Worm (Caenorhabditis elegans) whole organism, L2 larva: ENCODE data around the gene Y110A2AL.4.

Source experiments
- ZK546.5 ChIP-seq: sonication (generic microtip); optimal IDR thresholded peaks from 2 replicates; lab custom pipeline; 2017; ENCODE audit warnings: missing biosample characterization, missing genetic modification characterization
- ama-1 ChIP-seq: fragments of 150-350 bp; optimal IDR thresholded peaks from 2 replicates; lab custom pipeline; 2018; ENCODE audit warnings: inconsistent platforms
- lsy-2 ChIP-seq, 2 experiments: fragments of 150-350 bp in 1 of 2; sonication (generic microtip) in 1 of 2; optimal IDR thresholded peaks; 2 replicates each; lab custom pipeline; 2014 to 2017; ENCODE audit warnings: missing biosample characterization in 2 of 2, missing genetic modification characterization in 2 of 2
- mdl-1 ChIP-seq, 2 experiments: fragments of 150-350 bp in 1 of 2; sonication (generic microtip) in 1 of 2; optimal IDR thresholded peaks; 2 replicates each; lab custom pipeline; 2017; ENCODE audit warnings: missing biosample characterization in 2 of 2, missing genetic modification characterization in 2 of 2
- nhr-11 ChIP-seq: fragments of 150-350 bp; optimal IDR thresholded peaks from 2 replicates; lab custom pipeline; 2014; ENCODE audit warnings: missing biosample characterization, missing genetic modification characterization
- nhr-237 ChIP-seq: fragments of 150-350 bp; optimal IDR thresholded peaks from 2 replicates; lab custom pipeline; 2014; ENCODE audit warnings: missing biosample characterization, missing genetic modification characterization
- skn-1 ChIP-seq: sonication (generic microtip); optimal IDR thresholded peaks from 2 replicates; lab custom pipeline; 2017; ENCODE audit warnings: missing biosample characterization, missing genetic modification characterization
- unc-39 ChIP-seq: fragments of 150-350 bp; optimal IDR thresholded peaks from 2 replicates; lab custom pipeline; 2014; ENCODE audit warnings: missing biosample characterization, missing genetic modification characterization
- ztf-4 ChIP-seq: fragments of 150-350 bp; optimal IDR thresholded peaks from 2 replicates; lab custom pipeline; 2014; ENCODE audit warnings: missing biosample characterization, missing genetic modification characterization

- no peak for TF ChIP-seq nhr-237
- TF ChIP-seq skn-1 (tag; lab: Kevin White, UChicago) = no peak
- TF ChIP-seq ZK546.5 (tag; lab: Kevin White, UChicago) = no peak
- TF ChIP-seq mdl-1 (tag; optimal IDR thresholded peaks at IDR 0.05; lab: Kevin White, UChicago) = no peak
- no peak for TF ChIP-seq lsy-2 (tag; optimal IDR thresholded peaks at IDR 0.05; lab: Kevin White, UChicago)
- no peak for TF ChIP-seq unc-39 (tag; lab: Kevin White, UChicago)
- no peak for TF ChIP-seq nhr-11 (tag; lab: Kevin White, UChicago)
- no peak for TF ChIP-seq ztf-4 (tag; lab: Kevin White, UChicago)
- TF ChIP-seq ama-1 (lab: Kevin White, UChicago) = no peak
These were observed 27.5 kb downstream of the Y110A2AL.4 start, which contains the start of the genes Y110A2AL.9 and Y110A2AL.3 for ce11 chrII:2866541-2867124.
